Worm (Caenorhabditis elegans): Measurements from ENCODE around the gene H32C10.1.
A peak's percentile ranks its signal among the peaks of the same experiment; 100 is the strongest.

Gene H32C10.1

DNA sequence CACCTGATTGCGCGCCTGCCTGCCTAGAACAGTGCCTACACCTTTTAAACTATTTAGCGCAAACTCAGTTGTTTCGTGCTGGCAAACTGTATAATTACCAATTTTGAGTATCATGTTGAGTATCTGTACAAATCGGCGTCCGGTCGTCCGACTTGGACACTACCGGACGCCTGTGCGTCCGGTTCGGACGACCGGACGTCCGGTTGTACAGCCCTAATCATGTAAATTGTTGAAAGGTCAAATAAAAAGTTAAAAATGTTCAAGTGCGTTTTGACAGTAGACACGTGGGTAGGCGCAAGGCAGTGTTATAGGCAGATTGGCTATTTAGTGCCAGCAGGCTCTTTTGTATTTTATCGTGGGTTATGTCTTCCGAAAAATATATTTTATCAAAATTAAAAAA lies 15.8 kb downstream of the H32C10.1 start:
- TF ChIP-seq ces-1 (GFP tag; optimal IDR thresholded peaks at IDR 0.05) (no peak), zip-8 (tag; optimal IDR thresholded peaks at IDR 0.05) (no peak), drap-1 (GFP tag; optimal IDR thresholded peaks at IDR 0.05) (no peak), ham-2 (GFP tag; optimal IDR thresholded peaks at IDR 0.05) (no peak), bed-3 (GFP tag; optimal IDR thresholded peaks at IDR 0.05) (no peak), ceh-39 (tag; optimal IDR thresholded peaks at IDR 0.05) (no peak), flh-1 (GFP tag; optimal IDR thresholded peaks at IDR 0.05) (no peak), sptf-1 (tag; optimal IDR thresholded peaks at IDR 0.05) (no peak), tbx-8 (GFP tag; optimal IDR thresholded peaks at IDR 0.05) (no peak), unc-62 (GFP tag; optimal IDR thresholded peaks at IDR 0.05) (no peak), ceh-43 (GFP tag; optimal IDR thresholded peaks at IDR 0.05) (no peak), blmp-1 (tag; optimal IDR thresholded peaks at IDR 0.05) (no peak), mep-1 (tag; optimal IDR thresholded peaks at IDR 0.05) (no peak), ztf-11 (tag; optimal IDR thresholded peaks at IDR 0.05) (no peak), lin-13 (tag; optimal IDR thresholded peaks at IDR 0.05) (no peak), lin-32 (GFP tag; optimal IDR thresholded peaks at IDR 0.05) (no peak), sem-2 (GFP tag; optimal IDR thresholded peaks at IDR 0.05) (no peak), cnd-1 (tag; optimal IDR thresholded peaks at IDR 0.05) (no peak), snpc-4 (tag; optimal IDR thresholded peaks at IDR 0.05) (no peak), M03D4.4 (tag; optimal IDR thresholded peaks at IDR 0.05) (no peak)

DNA sequence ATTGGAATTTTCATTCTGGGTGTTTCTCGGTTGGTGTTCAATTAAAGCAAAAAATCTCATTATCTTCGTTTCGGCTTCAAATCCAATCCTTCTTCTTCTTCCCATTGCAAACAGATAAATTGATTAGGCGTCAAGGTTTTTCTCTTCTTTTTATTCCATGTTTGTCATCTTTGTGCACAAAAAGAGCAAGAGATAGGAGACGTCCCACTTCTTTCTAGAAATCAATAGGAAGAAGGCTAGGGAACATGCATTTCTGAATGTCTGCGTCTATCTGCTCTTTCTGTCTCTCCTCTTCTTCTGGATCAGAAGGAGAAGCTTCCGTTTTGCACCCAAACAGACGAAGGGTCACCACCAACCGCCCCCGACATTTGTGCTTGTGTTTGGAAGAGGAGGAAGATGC lies 18.8 kb downstream of the H32C10.1 start:
- TF ChIP-seq lin-13 (tag; optimal IDR thresholded peaks at IDR 0.05) (no peak), ceh-39 (tag; optimal IDR thresholded peaks at IDR 0.05) (no peak), ces-1 (GFP tag; optimal IDR thresholded peaks at IDR 0.05) (peak; percentile 99), nhr-12 (tag; optimal IDR thresholded peaks at IDR 0.05) (no peak), mls-2 (tag; optimal IDR thresholded peaks at IDR 0.05) (no peak), mab-5 (tag; optimal IDR thresholded peaks at IDR 0.05) (no peak), blmp-1 (tag; optimal IDR thresholded peaks at IDR 0.05) (no peak), ham-2 (GFP tag; optimal IDR thresholded peaks at IDR 0.05) (no peak), nhr-28 (tag; optimal IDR thresholded peaks at IDR 0.05) (no peak), lin-32 (GFP tag; optimal IDR thresholded peaks at IDR 0.05) (no peak), nhr-237 (tag; optimal IDR thresholded peaks at IDR 0.05) (no peak), lsy-2 (tag; optimal IDR thresholded peaks at IDR 0.05) (peak; percentile 7), nhr-76 (tag; optimal IDR thresholded peaks at IDR 0.05) (no peak), zip-8 (tag; optimal IDR thresholded peaks at IDR 0.05) (no peak), ceh-43 (GFP tag; optimal IDR thresholded peaks at IDR 0.05) (no peak), M03D4.4 (tag; optimal IDR thresholded peaks at IDR 0.05) (no peak)

DNA sequence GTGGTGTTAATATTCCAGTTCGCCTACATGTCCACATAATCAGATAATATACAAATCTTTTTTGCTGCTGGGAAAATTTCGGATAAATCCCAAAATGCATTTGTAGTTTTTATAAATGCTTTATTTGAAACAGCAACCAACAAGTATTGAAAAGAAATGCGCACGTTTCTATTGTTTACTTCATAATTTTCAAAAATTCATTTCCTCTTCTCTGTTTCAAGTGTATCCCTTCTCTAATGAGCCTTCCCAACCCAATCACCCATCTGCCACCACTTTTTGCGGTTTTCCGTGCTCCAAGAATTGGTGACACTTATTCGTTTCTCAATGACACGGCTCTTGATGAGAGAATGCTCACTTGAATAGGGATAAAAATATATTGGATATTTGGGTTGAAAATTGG lies 20.6 kb downstream of the H32C10.1 start:
- peak; percentile 79 for TF ChIP-seq ces-1 (GFP tag; optimal IDR thresholded peaks at IDR 0.05)
- TF ChIP-seq cnd-1 (tag; optimal IDR thresholded peaks at IDR 0.05): peak; percentile 17
- TF ChIP-seq nhr-2 (tag; optimal IDR thresholded peaks at IDR 0.05): no peak

DNA sequence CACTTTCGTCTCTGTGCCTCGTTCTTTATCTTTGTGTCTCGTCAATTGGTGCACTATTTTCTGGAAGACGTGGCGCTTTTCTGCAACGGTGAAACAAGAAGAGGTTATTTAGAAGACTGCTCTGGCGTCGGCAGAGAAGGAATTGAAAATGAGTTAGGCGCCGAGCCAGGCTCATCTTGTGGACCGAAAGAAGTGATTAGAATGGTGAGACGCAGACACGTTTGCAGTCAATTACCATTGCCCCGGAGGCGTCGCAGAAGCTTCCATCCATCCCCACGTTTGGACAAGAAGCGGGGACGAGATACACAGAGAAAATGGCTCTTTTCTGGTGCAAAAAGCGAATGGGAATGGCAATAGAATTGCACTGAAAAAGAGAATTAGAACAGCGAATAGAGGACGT lies 25.8 kb downstream of the H32C10.1 start:
- no peak for TF ChIP-seq elt-1 (tag; optimal IDR thresholded peaks at IDR 0.05; ENCODE audit: borderline replicate concordance, insufficient read depth)
- TF ChIP-seq ces-1 (GFP tag; optimal IDR thresholded peaks at IDR 0.05): peak; percentile 82

DNA sequence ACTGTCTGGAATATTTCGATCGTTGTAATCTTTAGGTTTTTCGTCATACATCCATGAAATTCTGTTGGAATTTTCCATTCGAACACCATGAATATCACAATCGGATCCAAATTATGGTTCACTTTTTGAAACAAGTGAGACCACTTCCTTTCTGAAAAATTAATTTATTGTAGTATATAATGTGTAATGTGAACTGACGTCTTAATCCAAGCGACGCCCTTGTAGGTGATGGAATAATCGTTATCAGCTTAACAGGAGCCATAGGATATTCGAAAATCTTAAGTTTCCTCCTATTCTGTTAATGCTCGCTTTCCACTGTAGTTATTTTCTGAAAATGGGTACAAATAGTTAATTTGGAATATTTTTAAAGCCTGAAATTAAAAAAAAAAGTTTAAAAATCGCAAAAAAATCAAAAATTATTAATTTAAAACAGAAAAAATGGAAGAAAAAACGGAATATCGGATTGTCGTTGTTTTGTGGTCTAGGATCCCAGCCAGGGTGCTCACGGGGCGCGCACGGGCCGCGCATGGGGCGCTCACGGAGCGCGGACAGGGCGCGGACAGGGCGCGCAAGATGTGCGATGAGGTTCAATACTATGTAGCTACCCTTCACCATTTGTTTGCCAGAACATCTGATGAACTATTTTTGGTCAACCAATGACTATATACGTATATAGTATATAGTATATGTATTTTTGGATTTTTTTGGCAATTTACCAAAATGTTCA lies 28.2 kb downstream of the H32C10.1 start, which contains the start of gene K02B2.6:
Gene K02B2.6 (minus strand): TSS at position 51 of the 727 bp plus-strand sequence.
- no peak for TF ChIP-seq nhr-12 (tag; optimal IDR thresholded peaks at IDR 0.05)
- TF ChIP-seq drap-1 (GFP tag; optimal IDR thresholded peaks at IDR 0.05): no peak
- TF ChIP-seq nhr-2 (tag; optimal IDR thresholded peaks at IDR 0.05): no peak
- no peak for TF ChIP-seq mep-1 (tag; optimal IDR thresholded peaks at IDR 0.05)
- TF ChIP-seq lin-13 (tag; optimal IDR thresholded peaks at IDR 0.05): no peak
- no peak for TF ChIP-seq unc-120 (tag; optimal IDR thresholded peaks at IDR 0.05; ENCODE audit: poor library complexity, severe bottlenecking)
- TF ChIP-seq elt-3 (tag; optimal IDR thresholded peaks at IDR 0.05): no peak
- no peak for TF ChIP-seq ceh-83 (GFP tag; optimal IDR thresholded peaks at IDR 0.05)
- TF ChIP-seq pha-4 (tag; optimal IDR thresholded peaks at IDR 0.05): no peak
- no peak for TF ChIP-seq lin-32 (GFP tag; optimal IDR thresholded peaks at IDR 0.05)
- TF ChIP-seq mab-5 (tag; optimal IDR thresholded peaks at IDR 0.05): no peak
